ENCODE assay signal across 2 fruit fly cellular contexts in genomic region chr3R:21635975-21636678, dm6.
A peak's percentile ranks its signal among the peaks of the same experiment; 100 is the strongest.
TF ChIP-seq lines count a peak whose summit lies in the region.

No protein-coding gene starts in this region.

TF ChIP-seq in whole organism, embryonic, 481 proteins besides CTCF, POLR2A, EP300 and RAD21 (continued from another document):
- TF ChIP-seq Blimp-1 (GFP tag; optimal IDR thresholded peaks at IDR 0.05; lab: Kevin White, UChicago): peak; percentile 56
- no peak for TF ChIP-seq ems (GFP tag; optimal IDR thresholded peaks at IDR 0.05; lab: Kevin White, UChicago)
- TF ChIP-seq hbn (GFP tag; IDR thresholded peaks at IDR 0.05; lab: Robert Waterston, UW; ENCODE audit: partially characterized antibody): no peak
- 0 out of 3 replicates have a peak, but pooled peaks have one; percentile 13 for TF ChIP-seq row (GFP tag; IDR thresholded peaks at IDR 0.05; lab: Robert Waterston, UW)
- 0 out of 3 replicates have a peak, but pooled peaks have one; percentile 17 for TF ChIP-seq CG2199 (GFP tag; IDR thresholded peaks at IDR 0.05; lab: Robert Waterston, UW)
- TF ChIP-seq sr (GFP tag; IDR thresholded peaks at IDR 0.05; lab: Robert Waterston, UW): no peak
- TF ChIP-seq Bteb2 (GFP tag; optimal IDR thresholded peaks at IDR 0.05; lab: Kevin White, UChicago): no peak
- TF ChIP-seq NK7.1 (GFP tag; optimal IDR thresholded peaks at IDR 0.05; lab: Kevin White, UChicago): no peak
- peak; percentile 37; the same call in 1 of the 2 replicates for TF ChIP-seq E2f1 (GFP tag; IDR thresholded peaks at IDR 0.05; lab: Robert Waterston, UW)
- no peak for TF ChIP-seq CG16813 (GFP tag; IDR thresholded peaks at IDR 0.05; lab: Robert Waterston, UW; ENCODE audit: partially characterized antibody)
- TF ChIP-seq sd (tag; optimal IDR thresholded peaks at IDR 0.05; lab: Kevin White, UChicago): peak; percentile 19
- TF ChIP-seq sqz (GFP tag; optimal IDR thresholded peaks at IDR 0.05; lab: Kevin White, UChicago): peak; percentile 16
- peak; percentile 8 for TF ChIP-seq CG13894 (tag; optimal IDR thresholded peaks at IDR 0.05; lab: Kevin White, UChicago)
- no peak for TF ChIP-seq Doc3 (GFP tag; IDR thresholded peaks at IDR 0.05; lab: Robert Waterston, UW; ENCODE audit: partially characterized antibody)
- peak; percentile 11 for TF ChIP-seq gem (tag; optimal IDR thresholded peaks at IDR 0.05; lab: Kevin White, UChicago)
- TF ChIP-seq zf30C (GFP tag; optimal IDR thresholded peaks at IDR 0.05; lab: Kevin White, UChicago): peak; percentile 47
- peak; percentile 30 for TF ChIP-seq sens (GFP tag; lab: Kevin White, UChicago)
TF ChIP-seq in whole organism, embryonic: peak in this region for 19.

TF ChIP-seq in whole organism, prepupa, 60 proteins besides CTCF, POLR2A, EP300 and RAD21 (continued from another document):
- TF ChIP-seq Met (GFP tag; optimal IDR thresholded peaks at IDR 0.05; lab: Kevin White, UChicago) (peak; percentile 44), Smox (GFP tag; optimal IDR thresholded peaks at IDR 0.05; lab: Kevin White, UChicago) (peak; percentile 1), CG10669 (GFP tag; optimal IDR thresholded peaks at IDR 0.05; lab: Kevin White, UChicago) (peak; percentile 30), CG8632 (GFP tag; optimal IDR thresholded peaks at IDR 0.05; lab: Kevin White, UChicago) (no peak), CG6163 (GFP tag; IDR thresholded peaks at IDR 0.05; lab: Robert Waterston, UW) (0 out of 3 replicates have a peak, but pooled peaks have one; percentile 12), eg (GFP tag; IDR thresholded peaks at IDR 0.05; lab: Robert Waterston, UW) (no peak), cyc (GFP tag; optimal IDR thresholded peaks at IDR 0.05; lab: Kevin White, UChicago) (peak; percentile 4), Ets96B (tag; optimal IDR thresholded peaks at IDR 0.05; lab: Kevin White, UChicago) (peak; percentile 58), net (GFP tag; optimal IDR thresholded peaks at IDR 0.05; lab: Kevin White, UChicago) (no peak), CG9139 (GFP tag; optimal IDR thresholded peaks at IDR 0.05; lab: Kevin White, UChicago) (no peak), Eip93F (GFP tag; optimal IDR thresholded peaks at IDR 0.05; lab: Kevin White, UChicago) (no peak), CG1621 (tag; optimal IDR thresholded peaks at IDR 0.05; lab: Kevin White, UChicago) (peak; percentile 18), dsx (GFP tag; optimal IDR thresholded peaks at IDR 0.05; lab: Kevin White, UChicago; ENCODE audit: poor library complexity, severe bottlenecking) (peak; percentile 51), fd85E (GFP tag; optimal IDR thresholded peaks at IDR 0.05; lab: Kevin White, UChicago) (no peak), CG16779 (tag; optimal IDR thresholded peaks at IDR 0.05; lab: Kevin White, UChicago) (no peak), CG8319 (GFP tag; optimal IDR thresholded peaks at IDR 0.05; lab: Kevin White, UChicago) (peak; percentile 14), Hr4 (GFP tag; optimal IDR thresholded peaks at IDR 0.05; lab: Kevin White, UChicago) (no peak), fd59A (GFP tag; optimal IDR thresholded peaks at IDR 0.05; lab: Kevin White, UChicago) (peak; percentile 30), Hr38 (GFP tag; optimal IDR thresholded peaks at IDR 0.05; lab: Kevin White, UChicago) (no peak), fkh (GFP tag; optimal IDR thresholded peaks at IDR 0.05; lab: Kevin White, UChicago) (no peak), dac (GFP tag; optimal IDR thresholded peaks at IDR 0.05; lab: Kevin White, UChicago) (no peak), CG6854 (GFP tag; optimal IDR thresholded peaks at IDR 0.05; lab: Kevin White, UChicago) (no peak), Sox102F (GFP tag; optimal IDR thresholded peaks at IDR 0.05; lab: Kevin White, UChicago) (no peak), CG34406 (GFP tag; optimal IDR thresholded peaks at IDR 0.05; lab: Kevin White, UChicago) (peak; percentile 25), lz (GFP tag; optimal IDR thresholded peaks at IDR 0.05; lab: Kevin White, UChicago) (no peak), CG32006 (GFP tag; optimal IDR thresholded peaks at IDR 0.05; lab: Kevin White, UChicago) (no peak), Lpt (GFP tag; optimal IDR thresholded peaks at IDR 0.05; lab: Kevin White, UChicago) (no peak), CG8119 (GFP tag; IDR thresholded peaks at IDR 0.05; lab: Robert Waterston, UW) (no peak), OdsH (GFP tag; optimal IDR thresholded peaks at IDR 0.05; lab: Kevin White, UChicago) (peak; percentile 0), CG3032 (tag; optimal IDR thresholded peaks at IDR 0.05; lab: Kevin White, UChicago) (peak; percentile 29), spab (GFP tag; optimal IDR thresholded peaks at IDR 0.05; lab: Kevin White, UChicago) (peak; percentile 32), CG31627 (GFP tag; optimal IDR thresholded peaks at IDR 0.05; lab: Kevin White, UChicago) (peak; percentile 21), CG3919 (GFP tag; optimal IDR thresholded peaks at IDR 0.05; lab: Kevin White, UChicago) (peak; percentile 19), CG11762 (GFP tag; optimal IDR thresholded peaks at IDR 0.05; lab: Kevin White, UChicago; ENCODE audit: insufficient read depth) (no peak), Ets21C (GFP tag; optimal IDR thresholded peaks at IDR 0.05; lab: Kevin White, UChicago) (no peak), CG7368 (GFP tag; optimal IDR thresholded peaks at IDR 0.05; lab: Kevin White, UChicago) (no peak)
TF ChIP-seq in whole organism, prepupa: peak in this region for 28.
